Fruit fly (Drosophila melanogaster) whole organism, embryonic: Measurements from ENCODE around the gene cnc.
A peak's percentile ranks its signal among the peaks of the same experiment; 100 is the strongest.

Source experiments
- CG10366 ChIP-seq: fragments of 200-800 bp; sonication (Bioruptor generic); IDR thresholded peaks from 2 replicates; pipeline ENCODE4 v1.3.6; 2022; ENCODE audit warnings: missing biosample characterization, missing genetic modification characterization
- CG10543 ChIP-seq: fragments of 200-800 bp; sonication (Bioruptor generic); optimal IDR thresholded peaks from 3 replicates; lab custom pipeline; 2017; ENCODE audit warnings: missing biosample characterization, mild to moderate bottlenecking, missing genetic modification characterization, moderate library complexity
- CG10565 ChIP-seq: fragments of 200-800 bp; sonication (Bioruptor generic); optimal IDR thresholded peaks from 3 replicates; lab custom pipeline; 2016; ENCODE audit warnings: missing biosample characterization, mild to moderate bottlenecking, missing genetic modification characterization
- CG11085 ChIP-seq: fragments of 200-800 bp; sonication (Bioruptor generic); IDR thresholded peaks from 2 replicates; pipeline ENCODE4 v1.3.6; 2022; ENCODE audit warnings: missing biosample characterization, missing genetic modification characterization
- CG11696 ChIP-seq: fragments of 200-800 bp; sonication (Bioruptor generic); IDR thresholded peaks from 2 replicates; pipeline ENCODE4 v1.3.6; 2022; ENCODE audit warnings: missing biosample characterization, missing genetic modification characterization
- CG12071 ChIP-seq: fragments of 200-800 bp; sonication (Bioruptor generic); optimal IDR thresholded peaks from 3 replicates; lab custom pipeline; 2018; ENCODE audit warnings: missing biosample characterization, mild to moderate bottlenecking, missing genetic modification characterization
- CG12769 ChIP-seq: fragments of 200-800 bp; sonication (Bioruptor generic); optimal IDR thresholded peaks from 2 replicates; lab custom pipeline; 2019; ENCODE audit warnings: missing biosample characterization, mild to moderate bottlenecking, missing genetic modification characterization, moderate library complexity
- CG13296 ChIP-seq: fragments of 200-800 bp; sonication (Bioruptor generic); optimal IDR thresholded peaks from 3 replicates; lab custom pipeline; 2018; ENCODE audit warnings: missing biosample characterization, mild to moderate bottlenecking, missing genetic modification characterization
- CG15479 ChIP-seq: fragments of 200-800 bp; sonication (Bioruptor generic); optimal IDR thresholded peaks from 3 replicates; lab custom pipeline; 2019; ENCODE audit warnings: missing biosample characterization, mild to moderate bottlenecking, missing genetic modification characterization, moderate library complexity
- CG16813 ChIP-seq: fragments of 200-800 bp; sonication (Bioruptor generic); IDR thresholded peaks from 3 replicates; pipeline ENCODE4 v1.3.6; 2022; ENCODE audit warnings: missing biosample characterization, missing genetic modification characterization; ENCODE audit not compliant: partially characterized antibody
- CG2202 ChIP-seq: fragments of 200-800 bp; sonication (Bioruptor generic); optimal IDR thresholded peaks from 2 replicates; lab custom pipeline; 2018; ENCODE audit warnings: missing biosample characterization, mild to moderate bottlenecking, missing genetic modification characterization
- CG2889 ChIP-seq: fragments of 200-800 bp; sonication (Bioruptor generic); IDR thresholded peaks from 3 replicates; pipeline ENCODE4 v1.3.6; 2022; ENCODE audit warnings: missing biosample characterization, missing genetic modification characterization
- CG4328 ChIP-seq: fragments of 200-800 bp; sonication (Bioruptor generic); optimal IDR thresholded peaks from 3 replicates; lab custom pipeline; 2017; ENCODE audit warnings: missing biosample characterization, missing genetic modification reagents, missing genetic modification characterization
- CG4854 ChIP-seq: fragments of 200-800 bp; sonication (Bioruptor generic); optimal IDR thresholded peaks from 2 replicates; lab custom pipeline; 2016; ENCODE audit warnings: missing biosample characterization, missing genetic modification characterization, inconsistent platforms
- CG6765 ChIP-seq: fragments of 200-800 bp; sonication (Bioruptor generic); optimal IDR thresholded peaks from 3 replicates; lab custom pipeline; 2017; ENCODE audit warnings: missing biosample characterization, mild to moderate bottlenecking, missing genetic modification characterization
- CG7271 ChIP-seq: fragments of 200-800 bp; sonication (Bioruptor generic); optimal IDR thresholded peaks from 2 replicates; lab custom pipeline; 2018; ENCODE audit warnings: missing biosample characterization, mild to moderate bottlenecking, missing genetic modification characterization, moderate library complexity
- CG8290 ChIP-seq, 3 experiments: fragments of 200-800 bp; sonication (Bioruptor generic); optimal IDR thresholded peaks; 2 replicates each; lab custom pipeline; 2016 to 2019; ENCODE audit warnings: missing biosample characterization in 3 of 3, missing genetic modification characterization in 3 of 3, mild to moderate bottlenecking in 2 of 3, moderate library complexity in 1 of 3
- CG8388 ChIP-seq: fragments of 200-800 bp; sonication (Bioruptor generic); optimal IDR thresholded peaks from 2 replicates; lab custom pipeline; 2019; ENCODE audit warnings: missing biosample characterization, mild to moderate bottlenecking, missing genetic modification characterization, moderate library complexity
- CG9727 ChIP-seq: fragments of 200-800 bp; sonication (Bioruptor generic); optimal IDR thresholded peaks from 3 replicates; lab custom pipeline; 2017; ENCODE audit warnings: missing biosample characterization, mild to moderate bottlenecking, missing genetic modification characterization
- CG9932 ChIP-seq: fragments of 200-800 bp; sonication (Bioruptor generic); IDR thresholded peaks from 2 replicates; pipeline ENCODE4 v1.3.6; 2022; ENCODE audit warnings: missing biosample characterization, missing genetic modification characterization
- CkIIα-i1 ChIP-seq: fragments of 200-800 bp; sonication (Bioruptor generic); IDR thresholded peaks from 2 replicates; pipeline ENCODE4 v1.3.6; 2022; ENCODE audit warnings: missing biosample characterization, missing genetic modification characterization
- Dll ChIP-seq: fragments of 200-800 bp; sonication (Bioruptor generic); IDR thresholded peaks from 4 replicates; pipeline ENCODE4 v1.3.6; 2022; ENCODE audit warnings: missing biosample characterization, missing genetic modification characterization; ENCODE audit not compliant: partially characterized antibody
- GATAe ChIP-seq: fragments of 200-800 bp; sonication (Bioruptor generic); conservative IDR thresholded peaks from 2 replicates; pipeline ENCODE4 v1.3.6; 2022; ENCODE audit warnings: missing biosample characterization, missing genetic modification characterization
- H15 ChIP-seq: fragments of 200-800 bp; sonication (Bioruptor generic); IDR thresholded peaks from 3 replicates; pipeline ENCODE4 v1.3.6; 2022; ENCODE audit warnings: missing biosample characterization, missing genetic modification characterization
- HHEX ChIP-seq: fragments of 200-800 bp; sonication (Bioruptor generic); optimal IDR thresholded peaks from 3 replicates; lab custom pipeline; 2017; ENCODE audit warnings: missing biosample characterization, mild to moderate bottlenecking, missing genetic modification characterization, missing genetic modification reagents
- HLH54F ChIP-seq: fragments of 200-800 bp; sonication (Bioruptor generic); optimal IDR thresholded peaks from 3 replicates; lab custom pipeline; 2016; ENCODE audit warnings: missing biosample characterization, missing genetic modification characterization
- Lim3 ChIP-seq: fragments of 200-800 bp; sonication (Bioruptor generic); IDR thresholded peaks from 2 replicates; pipeline ENCODE4 v1.3.6; 2022; ENCODE audit warnings: missing biosample characterization, missing genetic modification characterization
- Oaz ChIP-seq: fragments of 200-800 bp; sonication (Bioruptor generic); IDR thresholded peaks from 2 replicates; pipeline ENCODE4 v1.3.6; 2022; ENCODE audit warnings: missing biosample characterization, missing genetic modification characterization
- Pdp1 ChIP-seq, 2 experiments: fragments of 200-800 bp; sonication (Bioruptor generic); optimal IDR thresholded peaks; 3 replicates each; lab custom pipeline; 2016; ENCODE audit warnings: missing biosample characterization in 2 of 2, missing genetic modification characterization in 2 of 2, mild to moderate bottlenecking in 1 of 2, moderate library complexity in 1 of 2
- Poxn ChIP-seq: fragments of 200-800 bp; sonication (Bioruptor generic); IDR thresholded peaks from 2 replicates; pipeline ENCODE4 v1.3.6; 2022; ENCODE audit warnings: missing biosample characterization, missing genetic modification characterization
- Side ChIP-seq: fragments of 200-800 bp; sonication (Bioruptor generic); optimal IDR thresholded peaks from 2 replicates; lab custom pipeline; 2016; ENCODE audit warnings: missing biosample characterization, missing genetic modification characterization
- Ssrp ChIP-seq: fragments of 200-800 bp; sonication (Bioruptor generic); optimal IDR thresholded peaks from 2 replicates; lab custom pipeline; 2018; ENCODE audit warnings: missing biosample characterization, mild to moderate bottlenecking, missing genetic modification characterization, moderate library complexity
- abd-A ChIP-seq: fragments of 200-800 bp; sonication (Bioruptor generic); optimal IDR thresholded peaks from 3 replicates; lab custom pipeline; 2019; ENCODE audit warnings: missing biosample characterization, mild to moderate bottlenecking, missing genetic modification characterization, moderate library complexity
- bowl ChIP-seq: fragments of 200-800 bp; sonication (Bioruptor generic); IDR thresholded peaks from 2 replicates; pipeline ENCODE4 v1.3.6; 2022; ENCODE audit warnings: missing biosample characterization, missing genetic modification characterization
- cg ChIP-seq: fragments of 200-800 bp; sonication (Bioruptor generic); optimal IDR thresholded peaks from 3 replicates; lab custom pipeline; 2019; ENCODE audit warnings: missing biosample characterization, mild to moderate bottlenecking, missing genetic modification characterization, moderate library complexity
- chif ChIP-seq, 2 experiments: fragments of 200-800 bp; sonication (Bioruptor generic); optimal IDR thresholded peaks; 3 replicates each; lab custom pipeline; 2016; ENCODE audit warnings: missing biosample characterization in 2 of 2, missing genetic modification characterization in 2 of 2
- chn ChIP-seq: fragments of 200-800 bp; sonication (Bioruptor generic); optimal IDR thresholded peaks from 2 replicates; lab custom pipeline; 2016; ENCODE audit warnings: missing biosample characterization, missing genetic modification characterization
- corto ChIP-seq: fragments of 200-800 bp; sonication (Bioruptor generic); optimal IDR thresholded peaks from 2 replicates; lab custom pipeline; 2016; ENCODE audit warnings: missing biosample characterization, mild to moderate bottlenecking, missing genetic modification characterization, moderate library complexity
- emc ChIP-seq: fragments of 200-800 bp; sonication (Bioruptor generic); optimal IDR thresholded peaks from 2 replicates; lab custom pipeline; 2016; ENCODE audit warnings: missing biosample characterization, missing genetic modification characterization
- gfzf ChIP-seq: fragments of 200-800 bp; sonication (Bioruptor generic); optimal IDR thresholded peaks from 2 replicates; lab custom pipeline; 2016; ENCODE audit warnings: missing biosample characterization, mild to moderate bottlenecking, missing genetic modification characterization, moderate library complexity
- her ChIP-seq: fragments of 200-800 bp; sonication (Bioruptor generic); optimal IDR thresholded peaks from 2 replicates; lab custom pipeline; 2016; ENCODE audit warnings: missing biosample characterization, missing genetic modification characterization
- jing ChIP-seq: fragments of 200-800 bp; sonication (Bioruptor generic); optimal IDR thresholded peaks from 2 replicates; lab custom pipeline; 2018; ENCODE audit warnings: missing biosample characterization, mild to moderate bottlenecking, missing genetic modification characterization
- lola ChIP-seq, 3 experiments: fragments of >200 bp in 2 of 3; fragments of 200-800 bp in 1 of 3; sonication (Bioruptor generic) in 1 of 3; optimal IDR thresholded peaks; 2 replicates each; lab custom pipeline; 2017 to 2019; ENCODE audit warnings: missing biosample characterization in 3 of 3, missing genetic modification characterization in 3 of 3, mild to moderate bottlenecking in 1 of 3, moderate library complexity in 1 of 3
- p53 ChIP-seq: fragments of 200-800 bp; sonication (Bioruptor generic); optimal IDR thresholded peaks from 2 replicates; lab custom pipeline; 2016; ENCODE audit warnings: missing biosample characterization, missing genetic modification characterization
- pb ChIP-seq: fragments of 200-800 bp; sonication (Bioruptor generic); optimal IDR thresholded peaks from 3 replicates; lab custom pipeline; 2016; ENCODE audit warnings: missing biosample characterization, missing genetic modification characterization
- repo ChIP-seq: fragments of 200-800 bp; sonication (Bioruptor generic); optimal IDR thresholded peaks from 2 replicates; lab custom pipeline; 2016; ENCODE audit warnings: missing biosample characterization, missing genetic modification characterization
- rib ChIP-seq: fragments of 200-800 bp; sonication (Bioruptor generic); IDR thresholded peaks from 2 replicates; pipeline ENCODE4 v1.3.6; 2022; ENCODE audit warnings: missing biosample characterization, missing genetic modification characterization
- sr ChIP-seq: fragments of 200-800 bp; sonication (Bioruptor generic); IDR thresholded peaks from 3 replicates; pipeline ENCODE4 v1.3.6; 2022; ENCODE audit warnings: missing biosample characterization, missing genetic modification characterization
- wek ChIP-seq: fragments of 200-800 bp; sonication (Bioruptor generic); optimal IDR thresholded peaks from 3 replicates; lab custom pipeline; 2018; ENCODE audit warnings: missing biosample characterization, mild to moderate bottlenecking, missing genetic modification characterization, moderate library complexity
- zfh2 ChIP-seq: fragments of 200-800 bp; sonication (Bioruptor generic); optimal IDR thresholded peaks from 2 replicates; lab custom pipeline; 2016; ENCODE audit warnings: missing biosample characterization, missing genetic modification characterization

Gene cnc

dm6 chr3R:23226521-23227039 lies at the start of gene cnc (continued):
- TF ChIP-seq CG15479 (GFP tag; lab: Kevin White, UChicago), result no peak
- TF ChIP-seq CG8388, result no peak
- no peak for TF ChIP-seq Oaz (GFP tag; lab: Robert Waterston, UW)
- no peak for TF ChIP-seq CG10565 (GFP tag; lab: Kevin White, UChicago)
- TF ChIP-seq CG9932, result 0 out of 2 replicates have a peak, but pooled peaks have one; percentile 5
- 0 out of 2 replicates have a peak, but pooled peaks have one; percentile 29 for TF ChIP-seq CG11696 (GFP tag; lab: Robert Waterston, UW)
- 0 out of 4 replicates have a peak, but pooled peaks have one; percentile 38 for TF ChIP-seq Dll (GFP tag; lab: Robert Waterston, UW)
- TF ChIP-seq CG13296 (GFP tag; lab: Kevin White, UChicago), result no peak
- TF ChIP-seq jing (GFP tag; lab: Kevin White, UChicago), result no peak
- no peak for TF ChIP-seq CG7271
- peak in 1 of 2 experiments; percentile 65 for TF ChIP-seq Pdp1 (GFP tag; optimal IDR thresholded peaks at IDR 0.05; lab: Kevin White, UChicago)
- no peak for TF ChIP-seq chif (GFP tag; optimal IDR thresholded peaks at IDR 0.05; lab: Kevin White, UChicago)
- no peak for TF ChIP-seq emc (GFP tag; lab: Kevin White, UChicago)
- TF ChIP-seq CG4854, result no peak
- no peak for TF ChIP-seq CG11085
- TF ChIP-seq CG8290 (GFP tag; optimal IDR thresholded peaks at IDR 0.05; lab: Kevin White, UChicago), result no peak
- peak in 1 of 2 experiments; percentile 53 for TF ChIP-seq CG8290 (tag; optimal IDR thresholded peaks at IDR 0.05; lab: Kevin White, UChicago)
- TF ChIP-seq CG2889, result no peak
- no peak for TF ChIP-seq Ssrp (tag; lab: Kevin White, UChicago)
- no peak for TF ChIP-seq cg
- TF ChIP-seq corto (GFP tag; lab: Kevin White, UChicago), result no peak
- no peak for TF ChIP-seq gfzf (GFP tag; lab: Kevin White, UChicago)
- TF ChIP-seq HHEX (GFP tag; lab: Kevin White, UChicago), result peak; percentile 44
- peak; percentile 17 for TF ChIP-seq CG6765 (GFP tag; lab: Kevin White, UChicago)
- peak; percentile 93 for TF ChIP-seq abd-A (tag; lab: Kevin White, UChicago)
- TF ChIP-seq p53, result no peak
- no peak for TF ChIP-seq CG2202 (tag; lab: Kevin White, UChicago)
- no peak for TF ChIP-seq chn (GFP tag; lab: Kevin White, UChicago)
- TF ChIP-seq HLH54F (GFP tag; lab: Kevin White, UChicago), result no peak
- no peak for TF ChIP-seq zfh2 (GFP tag; lab: Kevin White, UChicago)
- TF ChIP-seq bowl (GFP tag; lab: Robert Waterston, UW), result no peak
- peak; percentile 41 for TF ChIP-seq repo (GFP tag; lab: Kevin White, UChicago)
- TF ChIP-seq CkIIα-i1, result no peak
- TF ChIP-seq rib (GFP tag; lab: Robert Waterston, UW), result peak; percentile 59; the same call in 1 of the 2 replicates
- TF ChIP-seq Side (GFP tag; lab: Kevin White, UChicago), result no peak
- no peak; the same call in 2 of the 3 replicates for TF ChIP-seq sr
- no peak for TF ChIP-seq H15 (GFP tag; lab: Robert Waterston, UW)
- TF ChIP-seq CG16813 (GFP tag; lab: Robert Waterston, UW), result no peak
- TF ChIP-seq GATAe (GFP tag; lab: Robert Waterston, UW), result peak; percentile 50
- no peak for TF ChIP-seq Poxn (GFP tag; lab: Robert Waterston, UW)
- no peak for TF ChIP-seq CG9727 (GFP tag; lab: Kevin White, UChicago)
- TF ChIP-seq wek, result no peak
- TF ChIP-seq CG12769 (tag; lab: Kevin White, UChicago), result peak; percentile 69
- TF ChIP-seq CG12071, result peak; percentile 63
- no peak for TF ChIP-seq lola (GFP tag; optimal IDR thresholded peaks at IDR 0.05; lab: Kevin White, UChicago)
- no peak for TF ChIP-seq Lim3 (GFP tag; lab: Robert Waterston, UW)
- no peak for TF ChIP-seq CG10366 (GFP tag; lab: Robert Waterston, UW)
- TF ChIP-seq pb (GFP tag; lab: Kevin White, UChicago), result no peak
- TF ChIP-seq CG10543, result peak; percentile 84
- TF ChIP-seq her (GFP tag; lab: Kevin White, UChicago), result peak; percentile 14
- peak; percentile 4 for TF ChIP-seq CG4328 (GFP tag; lab: Kevin White, UChicago)
